Fruit fly (Drosophila melanogaster): Measurements from ENCODE around the gene Cftr.

DNA sequence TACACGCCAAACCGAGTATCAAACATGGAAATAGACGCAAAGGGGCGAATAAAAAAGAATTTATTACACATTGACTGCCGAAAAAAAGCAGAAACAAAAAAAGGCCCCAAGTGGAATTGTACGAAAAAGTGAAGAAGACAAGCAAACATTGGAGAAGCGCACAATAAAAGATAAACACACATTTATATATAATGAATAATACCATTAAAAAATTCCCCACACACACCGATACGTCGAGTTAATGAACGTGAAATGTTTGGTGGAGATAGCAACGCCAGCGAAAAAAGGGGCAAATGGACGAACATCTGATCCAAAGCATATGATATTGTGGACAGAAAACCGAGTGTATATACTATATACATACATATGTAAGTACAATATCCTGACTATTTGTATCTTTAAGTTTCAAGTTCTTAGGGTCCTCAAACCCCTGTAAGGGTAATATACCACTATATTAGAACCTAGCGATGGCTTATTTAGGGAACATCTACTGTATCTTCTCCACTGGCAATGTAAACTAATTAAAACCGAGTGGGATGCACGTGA lies 21.2 kb upstream of the Cftr start:
- TF ChIP-seq tai (GFP tag; optimal IDR thresholded peaks at IDR 0.05) (no peak), psq (GFP tag; optimal IDR thresholded peaks at IDR 0.05) (peak; percentile 54), foxo (GFP tag; optimal IDR thresholded peaks at IDR 0.05) (no peak), fru (GFP tag; optimal IDR thresholded peaks at IDR 0.05) (peak; percentile 34), usp (GFP tag; optimal IDR thresholded peaks at IDR 0.05) (no peak), sv (GFP tag; optimal IDR thresholded peaks at IDR 0.05) (no peak), dmrt93B (GFP tag; optimal IDR thresholded peaks at IDR 0.05) (no peak), h (GFP tag; optimal IDR thresholded peaks at IDR 0.05) (peak; percentile 64), Myc (optimal IDR thresholded peaks at IDR 0.05) (no peak), CG32264 (GFP tag; optimal IDR thresholded peaks at IDR 0.05) (no peak), Rel (GFP tag; optimal IDR thresholded peaks at IDR 0.05) (peak; percentile 8), Rel (tag; optimal IDR thresholded peaks at IDR 0.05) (peak; percentile 77)

Measured in whole organism, wandering third instar larva.